Worm (Caenorhabditis elegans) whole organism, L1 larva: ENCODE data around the gene Y38H6C.24.

Source experiments
- dsc-1 ChIP-seq: sonication (generic microtip); optimal IDR thresholded peaks from 2 replicates; lab custom pipeline; 2016; ENCODE audit warnings: mild to moderate bottlenecking, missing genetic modification characterization, missing compliant biosample characterization
- egl-13 ChIP-seq: sonication (generic microtip); optimal IDR thresholded peaks from 2 replicates; lab custom pipeline; 2016; ENCODE audit warnings: missing genotype, missing genetic modification reagents, missing genetic modification characterization, missing compliant biosample characterization
- fos-1 ChIP-seq: fragments of 150-350 bp; optimal IDR thresholded peaks from 2 replicates; lab custom pipeline; 2014; ENCODE audit warnings: missing biosample characterization, missing genetic modification characterization
- nhr-11 ChIP-seq: fragments of 150-350 bp; optimal IDR thresholded peaks from 2 replicates; lab custom pipeline; 2014; ENCODE audit warnings: missing biosample characterization, missing genetic modification characterization
- nhr-237 ChIP-seq: fragments of 150-350 bp; optimal IDR thresholded peaks from 2 replicates; lab custom pipeline; 2014; ENCODE audit warnings: missing biosample characterization, missing genetic modification characterization
- unc-130 ChIP-seq: fragments of 150-350 bp; optimal IDR thresholded peaks from 2 replicates; lab custom pipeline; 2017; ENCODE audit warnings: missing biosample characterization, missing genetic modification characterization, inconsistent platforms

ce11 chrV:20485285-20485684 lies 41.0 kb upstream of the Y38H6C.24 start, which contains the start of gene dhcr-7:
- TF ChIP-seq nhr-11 (tag; lab: Kevin White, UChicago) (no peak), egl-13 (tag; lab: Kevin White, UChicago) (no peak), unc-130 (tag; lab: Kevin White, UChicago) (no peak), fos-1 (tag; lab: Kevin White, UChicago) (no peak), nhr-237 (tag; lab: Kevin White, UChicago) (no peak), dsc-1 (tag; lab: Kevin White, UChicago) (no peak)
